Worm (Caenorhabditis elegans) whole organism, mixed stage, embryonic: ENCODE results near the gene ani-3.

Experiments used
- M03D4.4 ChIP-seq: sonication (generic microtip); optimal IDR thresholded peaks from 2 replicates; lab custom pipeline; 2017; ENCODE audit warnings: mild to moderate bottlenecking, missing genetic modification characterization, missing compliant biosample characterization
- bed-3 ChIP-seq: fragments of 200-800 bp; sonication (Bioruptor generic); optimal IDR thresholded peaks from 3 replicates; lab custom pipeline; 2018; ENCODE audit warnings: mild to moderate bottlenecking, missing genetic modification characterization, moderate library complexity, missing compliant biosample characterization
- blmp-1 ChIP-seq: fragments of 150-350 bp; optimal IDR thresholded peaks from 2 replicates; lab custom pipeline; 2014; ENCODE audit warnings: missing biosample characterization, missing genetic modification characterization
- ceh-39 ChIP-seq: fragments of 150-350 bp; optimal IDR thresholded peaks from 2 replicates; lab custom pipeline; 2014; ENCODE audit warnings: missing biosample characterization, missing genetic modification characterization
- ceh-43 ChIP-seq: fragments of 200-800 bp; sonication (Bioruptor generic); optimal IDR thresholded peaks from 2 replicates; lab custom pipeline; 2018; ENCODE audit warnings: mild to moderate bottlenecking, missing genetic modification characterization, moderate library complexity, missing compliant biosample characterization
- ceh-83 ChIP-seq: fragments of 200-800 bp; sonication (Bioruptor generic); optimal IDR thresholded peaks from 2 replicates; lab custom pipeline; 2018; ENCODE audit warnings: mild to moderate bottlenecking, missing genetic modification characterization, missing compliant biosample characterization
- ces-1 ChIP-seq: fragments of 150-350 bp; optimal IDR thresholded peaks from 2 replicates; lab custom pipeline; 2014; ENCODE audit warnings: missing biosample characterization, missing genetic modification reagents, missing genetic modification characterization
- cnd-1 ChIP-seq: fragments of 200-800 bp; sonication (Bioruptor generic); optimal IDR thresholded peaks from 2 replicates; lab custom pipeline; 2018; ENCODE audit warnings: mild to moderate bottlenecking, missing genetic modification characterization, missing compliant biosample characterization
- drap-1 ChIP-seq: fragments of 200-800 bp; sonication (Bioruptor generic); optimal IDR thresholded peaks from 3 replicates; lab custom pipeline; 2018; ENCODE audit warnings: mild to moderate bottlenecking, missing genetic modification characterization, missing compliant biosample characterization
- elt-1 ChIP-seq: sonication (generic microtip); optimal IDR thresholded peaks from 2 replicates; lab custom pipeline; 2017; ENCODE audit warnings: missing genetic modification characterization, mild to moderate bottlenecking, missing compliant biosample characterization, antibody characterized with exemption, moderate library complexity, borderline replicate concordance; ENCODE audit not compliant: insufficient read depth
- elt-3 ChIP-seq: fragments of 150-350 bp; optimal IDR thresholded peaks from 2 replicates; lab custom pipeline; 2014; ENCODE audit warnings: missing biosample characterization, missing genetic modification characterization
- flh-1 ChIP-seq: fragments of 200-800 bp; sonication (Bioruptor generic); optimal IDR thresholded peaks from 2 replicates; lab custom pipeline; 2018; ENCODE audit warnings: mild to moderate bottlenecking, missing genetic modification characterization, moderate library complexity, missing compliant biosample characterization
- ham-2 ChIP-seq: fragments of 200-800 bp; sonication (Bioruptor generic); optimal IDR thresholded peaks from 2 replicates; lab custom pipeline; 2018; ENCODE audit warnings: mild to moderate bottlenecking, missing genetic modification characterization, missing compliant biosample characterization
- hlh-1 ChIP-seq: fragments of 150-350 bp; optimal IDR thresholded peaks from 2 replicates; lab custom pipeline; 2014; ENCODE audit warnings: missing biosample characterization, missing genetic modification reagents, missing genetic modification characterization
- lin-13 ChIP-seq: fragments of 150-350 bp; optimal IDR thresholded peaks from 2 replicates; lab custom pipeline; 2014; ENCODE audit warnings: missing biosample characterization, missing genetic modification characterization
- lin-32 ChIP-seq: fragments of 200-800 bp; sonication (Bioruptor generic); optimal IDR thresholded peaks from 2 replicates; lab custom pipeline; 2018; ENCODE audit warnings: mild to moderate bottlenecking, missing genetic modification characterization, missing compliant biosample characterization
- mab-5 ChIP-seq: fragments of 150-350 bp; optimal IDR thresholded peaks from 2 replicates; lab custom pipeline; 2014; ENCODE audit warnings: missing biosample characterization, missing genetic modification characterization
- mep-1 ChIP-seq: fragments of 150-350 bp; optimal IDR thresholded peaks from 2 replicates; lab custom pipeline; 2017; ENCODE audit warnings: missing biosample characterization, missing genetic modification reagents, missing genetic modification characterization, inconsistent platforms
- mls-2 ChIP-seq: sonication (generic microtip); optimal IDR thresholded peaks from 2 replicates; lab custom pipeline; 2016; ENCODE audit warnings: mild to moderate bottlenecking, missing genetic modification characterization, moderate library complexity, missing compliant biosample characterization
- nhr-12 ChIP-seq: fragments of 150-350 bp; optimal IDR thresholded peaks from 2 replicates; lab custom pipeline; 2014; ENCODE audit warnings: missing biosample characterization, missing genetic modification characterization
- nhr-2 ChIP-seq: fragments of 150-350 bp; optimal IDR thresholded peaks from 2 replicates; lab custom pipeline; 2014; ENCODE audit warnings: missing biosample characterization, missing genetic modification characterization
- nhr-237 ChIP-seq: fragments of 150-350 bp; optimal IDR thresholded peaks from 2 replicates; lab custom pipeline; 2014; ENCODE audit warnings: missing biosample characterization, missing genetic modification characterization
- nhr-28 ChIP-seq: fragments of 150-350 bp; optimal IDR thresholded peaks from 2 replicates; lab custom pipeline; 2014; ENCODE audit warnings: missing biosample characterization, missing genetic modification characterization
- pha-4 ChIP-seq: fragments of 150-350 bp; optimal IDR thresholded peaks from 2 replicates; lab custom pipeline; 2018; ENCODE audit warnings: missing biosample characterization, missing genetic modification reagents, missing genetic modification characterization
- sem-2 ChIP-seq: fragments of 200-800 bp; sonication (Bioruptor generic); optimal IDR thresholded peaks from 2 replicates; lab custom pipeline; 2018; ENCODE audit warnings: mild to moderate bottlenecking, missing genetic modification characterization, missing compliant biosample characterization
- snpc-4 ChIP-seq: fragments of 150-350 bp; optimal IDR thresholded peaks from 2 replicates; lab custom pipeline; 2014; ENCODE audit warnings: missing biosample characterization, missing genetic modification characterization
- sptf-1 ChIP-seq: sonication (generic microtip); optimal IDR thresholded peaks from 2 replicates; lab custom pipeline; 2017; ENCODE audit warnings: mild to moderate bottlenecking, missing genetic modification characterization, moderate library complexity, missing compliant biosample characterization
- tbx-8 ChIP-seq: fragments of 200-800 bp; sonication (Bioruptor generic); optimal IDR thresholded peaks from 2 replicates; lab custom pipeline; 2018; ENCODE audit warnings: mild to moderate bottlenecking, missing genetic modification characterization, moderate library complexity, missing compliant biosample characterization
- unc-120 ChIP-seq: sonication (generic microtip); optimal IDR thresholded peaks from 2 replicates; lab custom pipeline; 2017; ENCODE audit warnings: missing genetic modification characterization, missing compliant biosample characterization; ENCODE audit not compliant: poor library complexity, severe bottlenecking
- unc-39 ChIP-seq: fragments of 150-350 bp; optimal IDR thresholded peaks from 2 replicates; lab custom pipeline; 2014; ENCODE audit warnings: missing biosample characterization, missing genetic modification characterization
- unc-62 ChIP-seq: fragments of 150-350 bp; optimal IDR thresholded peaks from 2 replicates; lab custom pipeline; 2014; ENCODE audit warnings: missing biosample characterization, missing genetic modification reagents, missing genetic modification characterization
- zip-8 ChIP-seq: fragments of 150-350 bp; optimal IDR thresholded peaks from 2 replicates; lab custom pipeline; 2014; ENCODE audit warnings: missing biosample characterization, missing genetic modification characterization
- ztf-11 ChIP-seq: fragments of 150-350 bp; optimal IDR thresholded peaks from 2 replicates; lab custom pipeline; 2014; ENCODE audit warnings: missing biosample characterization, missing genetic modification characterization

ani-3 gene

ce11 chrV:19745852-19746251 lies 48.3 kb downstream of the ani-3 start, which contains the start of gene W04E12.5:
TSS of gene W04E12.5 (plus strand) at chrV:19746152.
- no peak for TF ChIP-seq hlh-1 (tag; lab: Kevin White, UChicago)
- no peak for TF ChIP-seq ham-2
- TF ChIP-seq bed-3: no peak
- TF ChIP-seq ceh-83 (GFP tag; lab: Kevin White, UChicago): no peak
- TF ChIP-seq ceh-43 (GFP tag; lab: Kevin White, UChicago): no peak
- TF ChIP-seq flh-1 (GFP tag; lab: Kevin White, UChicago): no peak
- no peak for TF ChIP-seq drap-1 (GFP tag; lab: Kevin White, UChicago)
- TF ChIP-seq mep-1 (tag; lab: Kevin White, UChicago): no peak
- no peak for TF ChIP-seq tbx-8 (GFP tag; lab: Kevin White, UChicago)
- no peak for TF ChIP-seq zip-8
- no peak for TF ChIP-seq elt-1 (tag; lab: Kevin White, UChicago)
- TF ChIP-seq unc-39: no peak
- no peak for TF ChIP-seq unc-120 (tag; lab: Kevin White, UChicago)
- TF ChIP-seq ceh-39 (tag; lab: Kevin White, UChicago): no peak
- no peak for TF ChIP-seq snpc-4 (tag; lab: Kevin White, UChicago)
- TF ChIP-seq lin-32 (GFP tag; lab: Kevin White, UChicago): no peak
- no peak for TF ChIP-seq elt-3 (tag; lab: Kevin White, UChicago)
- no peak for TF ChIP-seq nhr-237 (tag; lab: Kevin White, UChicago)
- TF ChIP-seq pha-4: no peak
- no peak for TF ChIP-seq nhr-28
- TF ChIP-seq, all 35 proteins: peak for 0

ce11 chrV:19747144-19747543 lies 49.6 kb downstream of the ani-3 start:
- TF ChIP-seq elt-1 (tag; lab: Kevin White, UChicago) (no peak), ceh-39 (tag; lab: Kevin White, UChicago) (no peak), tbx-8 (GFP tag; lab: Kevin White, UChicago) (no peak), lin-32 (GFP tag; lab: Kevin White, UChicago) (no peak), pha-4 (no peak), ces-1 (no peak), sem-2 (no peak), flh-1 (GFP tag; lab: Kevin White, UChicago) (no peak), nhr-28 (no peak), blmp-1 (tag; lab: Kevin White, UChicago) (no peak), drap-1 (GFP tag; lab: Kevin White, UChicago) (no peak), M03D4.4 (tag; lab: Kevin White, UChicago) (no peak), mls-2 (tag; lab: Kevin White, UChicago) (no peak), mab-5 (tag; lab: Kevin White, UChicago) (no peak), zip-8 (no peak)
- TF ChIP-seq, all 35 proteins: peak for 0

ce11 chrV:19751124-19751523 lies 53.6 kb downstream of the ani-3 start, which contains the start of gene clec-49:
TSS of gene clec-49 (minus strand) at chrV:19751226.
- TF ChIP-seq sem-2: no peak
- TF ChIP-seq nhr-12: no peak
- no peak for TF ChIP-seq ham-2
- TF ChIP-seq elt-1 (tag; lab: Kevin White, UChicago): no peak
- no peak for TF ChIP-seq unc-120 (tag; lab: Kevin White, UChicago)
- no peak for TF ChIP-seq nhr-2
- TF ChIP-seq hlh-1 (tag; lab: Kevin White, UChicago): no peak
- TF ChIP-seq bed-3: no peak
- TF ChIP-seq mab-5 (tag; lab: Kevin White, UChicago): no peak
- no peak for TF ChIP-seq ceh-83 (GFP tag; lab: Kevin White, UChicago)
- no peak for TF ChIP-seq ceh-43 (GFP tag; lab: Kevin White, UChicago)

ce11 chrV:19752879-19753278 lies 55.3 kb downstream of the ani-3 start:
- TF ChIP-seq sptf-1 (tag; lab: Kevin White, UChicago) (no peak), ceh-39 (tag; lab: Kevin White, UChicago) (no peak), unc-62 (GFP tag; lab: Kevin White, UChicago) (no peak), ztf-11 (tag; lab: Kevin White, UChicago) (no peak), nhr-237 (tag; lab: Kevin White, UChicago) (no peak), cnd-1 (tag; lab: Kevin White, UChicago) (no peak), lin-13 (tag; lab: Kevin White, UChicago) (no peak), sem-2 (no peak), M03D4.4 (tag; lab: Kevin White, UChicago) (no peak), nhr-12 (no peak), blmp-1 (tag; lab: Kevin White, UChicago) (no peak), mep-1 (tag; lab: Kevin White, UChicago) (no peak), hlh-1 (tag; lab: Kevin White, UChicago) (no peak), bed-3 (no peak)
